Worm (Caenorhabditis elegans) whole organism, late embryonic: ENCODE results near the gene Y37H2A.14.

Source experiments
- C08G9.2 ChIP-seq: sonication (generic microtip); optimal IDR thresholded peaks from 2 replicates; lab custom pipeline; 2016; ENCODE audit warnings: mild to moderate bottlenecking, missing genetic modification characterization, moderate library complexity, missing compliant biosample characterization
- C38D4.7 ChIP-seq: fragments of 200-800 bp; sonication (Bioruptor generic); optimal IDR thresholded peaks from 2 replicates; lab custom pipeline; 2018; ENCODE audit warnings: mild to moderate bottlenecking, missing genetic modification characterization, moderate library complexity, missing compliant biosample characterization
- K02D7.2 ChIP-seq: sonication (generic microtip); optimal IDR thresholded peaks from 2 replicates; lab custom pipeline; 2017; ENCODE audit warnings: mild to moderate bottlenecking, missing genetic modification characterization, missing compliant biosample characterization
- K09A11.1 ChIP-seq: sonication (generic microtip); optimal IDR thresholded peaks from 2 replicates; lab custom pipeline; 2017; ENCODE audit warnings: antibody characterized with exemption, mild to moderate bottlenecking, missing genetic modification characterization, missing compliant biosample characterization; ENCODE audit not compliant: insufficient read depth
- T23F11.4 ChIP-seq: fragments of 200-800 bp; sonication (Bioruptor generic); optimal IDR thresholded peaks from 2 replicates; lab custom pipeline; 2018; ENCODE audit warnings: mild to moderate bottlenecking, missing genetic modification characterization, missing compliant biosample characterization
- ahr-1 ChIP-seq: sonication (generic microtip); optimal IDR thresholded peaks from 2 replicates; lab custom pipeline; 2016; ENCODE audit warnings: missing genetic modification characterization, missing compliant biosample characterization
- ama-1 ChIP-seq: fragments of 150-350 bp; optimal IDR thresholded peaks from 2 replicates; lab custom pipeline; 2014
- ceh-14 ChIP-seq: sonication (generic microtip); optimal IDR thresholded peaks from 2 replicates; lab custom pipeline; 2016; ENCODE audit warnings: missing genotype, missing genetic modification characterization, missing compliant biosample characterization
- ceh-18 ChIP-seq: sonication (generic microtip); optimal IDR thresholded peaks from 2 replicates; lab custom pipeline; 2016; ENCODE audit warnings: missing genetic modification characterization, missing compliant biosample characterization
- ceh-19 ChIP-seq: fragments of 200-800 bp; sonication (Bioruptor generic); optimal IDR thresholded peaks from 2 replicates; lab custom pipeline; 2018; ENCODE audit warnings: mild to moderate bottlenecking, missing genetic modification characterization, missing compliant biosample characterization
- ceh-22 ChIP-seq: sonication (generic microtip); optimal IDR thresholded peaks from 2 replicates; lab custom pipeline; 2017; ENCODE audit warnings: missing biosample characterization, missing genetic modification characterization
- ceh-24 ChIP-seq: sonication (generic microtip); optimal IDR thresholded peaks from 2 replicates; lab custom pipeline; 2016; ENCODE audit warnings: mild to moderate bottlenecking, missing genetic modification characterization, missing compliant biosample characterization
- ceh-30 ChIP-seq: fragments of 150-350 bp; optimal IDR thresholded peaks from 2 replicates; lab custom pipeline; 2014; ENCODE audit warnings: missing biosample characterization, missing genetic modification characterization
- ceh-31 ChIP-seq: sonication (generic microtip); optimal IDR thresholded peaks from 2 replicates; lab custom pipeline; 2016; ENCODE audit warnings: missing genetic modification characterization, missing compliant biosample characterization
- ceh-45 ChIP-seq: fragments of 200-800 bp; sonication (Bioruptor generic); IDR thresholded peaks from 2 replicates; pipeline ENCODE4 v1.3.6; 2022; ENCODE audit warnings: missing genetic modification reagents, missing genetic modification characterization, missing compliant biosample characterization
- ceh-48 ChIP-seq: sonication (generic microtip); optimal IDR thresholded peaks from 2 replicates; lab custom pipeline; 2016; ENCODE audit warnings: missing genetic modification characterization, inconsistent platforms, missing compliant biosample characterization
- dve-1 ChIP-seq: sonication (generic microtip); optimal IDR thresholded peaks from 2 replicates; lab custom pipeline; 2017; ENCODE audit warnings: antibody characterized with exemption, mild to moderate bottlenecking, missing genetic modification characterization, missing compliant biosample characterization
- elt-4 ChIP-seq: sonication (generic microtip); optimal IDR thresholded peaks from 2 replicates; lab custom pipeline; 2016; ENCODE audit warnings: missing genetic modification characterization, missing compliant biosample characterization
- ets-4 ChIP-seq: sonication (generic microtip); optimal IDR thresholded peaks from 2 replicates; lab custom pipeline; 2016; ENCODE audit warnings: missing genetic modification characterization, missing compliant biosample characterization
- fkh-10 ChIP-seq: fragments of 150-350 bp; optimal IDR thresholded peaks from 2 replicates; lab custom pipeline; 2014; ENCODE audit warnings: missing biosample characterization, missing genetic modification reagents, missing genetic modification characterization
- fkh-6 ChIP-seq: sonication (generic microtip); optimal IDR thresholded peaks from 2 replicates; lab custom pipeline; 2016; ENCODE audit warnings: missing genetic modification characterization, missing compliant biosample characterization
- gmeb-2 ChIP-seq: sonication (generic microtip); optimal IDR thresholded peaks from 2 replicates; lab custom pipeline; 2016; ENCODE audit warnings: missing genetic modification characterization, inconsistent platforms, missing compliant biosample characterization
- hlh-13 ChIP-seq: fragments of 200-800 bp; sonication (Bioruptor generic); optimal IDR thresholded peaks from 2 replicates; lab custom pipeline; 2018; ENCODE audit warnings: mild to moderate bottlenecking, missing genetic modification characterization, missing compliant biosample characterization
- hlh-6 ChIP-seq: sonication (generic microtip); optimal IDR thresholded peaks from 2 replicates; lab custom pipeline; 2016; ENCODE audit warnings: missing genotype, missing genetic modification characterization, missing compliant biosample characterization
- hlh-8 ChIP-seq: sonication (generic microtip); optimal IDR thresholded peaks from 2 replicates; lab custom pipeline; 2016; ENCODE audit warnings: missing genotype, missing genetic modification characterization, missing compliant biosample characterization
- lin-11 ChIP-seq: fragments of 200-800 bp; sonication (Bioruptor generic); optimal IDR thresholded peaks from 2 replicates; lab custom pipeline; 2018; ENCODE audit warnings: mild to moderate bottlenecking, missing genetic modification characterization, missing compliant biosample characterization
- madf-2 ChIP-seq: sonication (generic microtip); optimal IDR thresholded peaks from 2 replicates; lab custom pipeline; 2017; ENCODE audit warnings: missing genetic modification characterization, missing compliant biosample characterization
- nfya-1 ChIP-seq: sonication (generic microtip); optimal IDR thresholded peaks from 2 replicates; lab custom pipeline; 2017; ENCODE audit warnings: missing genetic modification characterization, mild to moderate bottlenecking, missing compliant biosample characterization, antibody characterized with exemption, moderate library complexity
- odd-2 ChIP-seq: sonication (generic microtip); optimal IDR thresholded peaks from 2 replicates; lab custom pipeline; 2017; ENCODE audit warnings: antibody characterized with exemption, mild to moderate bottlenecking, missing genetic modification characterization, missing compliant biosample characterization
- pag-3 ChIP-seq: sonication (generic microtip); optimal IDR thresholded peaks from 2 replicates; lab custom pipeline; 2016; ENCODE audit warnings: missing compliant biosample characterization, missing genetic modification characterization, borderline replicate concordance
- pat-9 ChIP-seq: fragments of 200-800 bp; sonication (Bioruptor generic); optimal IDR thresholded peaks from 2 replicates; lab custom pipeline; 2018; ENCODE audit warnings: mild to moderate bottlenecking, missing genetic modification characterization, moderate library complexity, missing compliant biosample characterization
- pha-2 ChIP-seq: sonication (generic microtip); optimal IDR thresholded peaks from 2 replicates; lab custom pipeline; 2017; ENCODE audit warnings: mild to moderate bottlenecking, missing genetic modification characterization, missing compliant biosample characterization
- pqm-1 ChIP-seq: sonication (generic microtip); optimal IDR thresholded peaks from 2 replicates; lab custom pipeline; 2016; ENCODE audit warnings: missing genetic modification characterization, missing compliant biosample characterization
- pros-1 ChIP-seq: fragments of 150-350 bp; optimal IDR thresholded peaks from 2 replicates; lab custom pipeline; 2014; ENCODE audit warnings: missing biosample characterization, missing genetic modification reagents, missing genetic modification characterization
- sox-2 ChIP-seq: fragments of 200-800 bp; sonication (Bioruptor generic); IDR thresholded peaks from 2 replicates; pipeline ENCODE4 v1.3.6; 2022; ENCODE audit warnings: missing genetic modification reagents, missing genetic modification characterization, missing compliant biosample characterization
- sox-4 ChIP-seq: sonication (generic microtip); optimal IDR thresholded peaks from 2 replicates; lab custom pipeline; 2017; ENCODE audit warnings: mild to moderate bottlenecking, missing genetic modification characterization, inconsistent platforms, missing compliant biosample characterization
- syd-9 ChIP-seq: sonication (generic microtip); optimal IDR thresholded peaks from 2 replicates; lab custom pipeline; 2016; ENCODE audit warnings: mild to moderate bottlenecking, missing genetic modification characterization, moderate library complexity, missing compliant biosample characterization
- tbx-2 ChIP-seq: sonication (generic microtip); optimal IDR thresholded peaks from 2 replicates; lab custom pipeline; 2016; ENCODE audit warnings: missing genetic modification characterization, missing compliant biosample characterization
- tbx-7 ChIP-seq: sonication (generic microtip); optimal IDR thresholded peaks from 2 replicates; lab custom pipeline; 2016; ENCODE audit warnings: missing genotype, missing genetic modification characterization, missing compliant biosample characterization
- ttx-3 ChIP-seq: sonication (generic microtip); optimal IDR thresholded peaks from 2 replicates; lab custom pipeline; 2016; ENCODE audit warnings: missing genetic modification reagents, missing genetic modification characterization, missing compliant biosample characterization
- unc-42 ChIP-seq: sonication (generic microtip); optimal IDR thresholded peaks from 2 replicates; lab custom pipeline; 2016; ENCODE audit warnings: missing genotype, missing genetic modification characterization, missing compliant biosample characterization
- unc-86 ChIP-seq: sonication (generic microtip); optimal IDR thresholded peaks from 2 replicates; lab custom pipeline; 2016; ENCODE audit warnings: missing genetic modification characterization, missing compliant biosample characterization
- zip-5 ChIP-seq: sonication (generic microtip); optimal IDR thresholded peaks from 2 replicates; lab custom pipeline; 2016; ENCODE audit warnings: missing genetic modification characterization, missing compliant biosample characterization
- ztf-16 ChIP-seq: sonication (generic microtip); optimal IDR thresholded peaks from 2 replicates; lab custom pipeline; 2017; ENCODE audit warnings: missing genetic modification characterization, missing compliant biosample characterization

Gene Y37H2A.14

ce11 chrV:18143445-18143844 lies at the start of gene Y37H2A.14:
Gene Y37H2A.14, plus strand, starts transcription at chrV:18143745.
- TF ChIP-seq unc-86 (tag; lab: Kevin White, UChicago) (no peak), T23F11.4 (GFP tag; lab: Kevin White, UChicago) (no peak), pag-3 (no peak)

- TF ChIP-seq madf-2 (tag; lab: Kevin White, UChicago) = no peak
- no peak for TF ChIP-seq ets-4
- no peak for TF ChIP-seq ceh-19 (GFP tag; lab: Kevin White, UChicago)
- TF ChIP-seq sox-2 (GFP tag; lab: Robert Waterston, UW) = no peak
- no peak for TF ChIP-seq gmeb-2 (tag; lab: Kevin White, UChicago)
- no peak for TF ChIP-seq unc-42
- TF ChIP-seq pag-3 = no peak
- no peak for TF ChIP-seq ceh-24 (tag; lab: Kevin White, UChicago)
Observed at ce11 chrV:18093941-18094340, 49.6 kb upstream of the Y37H2A.14 start.

- TF ChIP-seq K09A11.1 (tag; lab: Kevin White, UChicago) (no peak), fkh-6 (tag; lab: Kevin White, UChicago) (no peak), fkh-10 (GFP tag; lab: Kevin White, UChicago) (no peak), hlh-13 (GFP tag; lab: Kevin White, UChicago) (no peak), ets-4 (no peak)
Observed at ce11 chrV:18098387-18098786, 45.2 kb upstream of the Y37H2A.14 start, which contains the start of gene par-4. Gene par-4, plus strand, starts transcription at chrV:18098687.

ce11 chrV:18106055-18106454 lies 37.5 kb upstream of the Y37H2A.14 start:
- TF ChIP-seq nfya-1 (tag; lab: Kevin White, UChicago) (no peak), ahr-1 (no peak), C38D4.7 (GFP tag; lab: Kevin White, UChicago) (no peak), ceh-22 (no peak), hlh-8 (no peak), ttx-3 (tag; lab: Kevin White, UChicago) (no peak), ceh-18 (no peak), ceh-30 (no peak), ceh-48 (no peak), unc-86 (tag; lab: Kevin White, UChicago) (no peak), ceh-31 (tag; lab: Kevin White, UChicago) (no peak), hlh-6 (tag; lab: Kevin White, UChicago) (no peak)

ce11 chrV:18107969-18108368 lies 35.6 kb upstream of the Y37H2A.14 start, which contains the start of gene Y37H2A.1:
Gene Y37H2A.1, plus strand, starts transcription at chrV:18108269.
- TF ChIP-seq pha-2 (tag; lab: Kevin White, UChicago) (no peak), pros-1 (no peak), pat-9 (tag; lab: Kevin White, UChicago) (no peak), zip-5 (tag; lab: Kevin White, UChicago) (no peak), tbx-7 (tag; lab: Kevin White, UChicago) (no peak), lin-11 (no peak), fkh-6 (tag; lab: Kevin White, UChicago) (no peak), C08G9.2 (tag; lab: Kevin White, UChicago) (no peak), ceh-14 (tag; lab: Kevin White, UChicago) (no peak), hlh-13 (GFP tag; lab: Kevin White, UChicago) (no peak)

- TF ChIP-seq ceh-31 (tag; lab: Kevin White, UChicago) (no peak), syd-9 (tag; lab: Kevin White, UChicago) (no peak), dve-1 (no peak), hlh-6 (tag; lab: Kevin White, UChicago) (no peak), ceh-45 (GFP tag; lab: Robert Waterston, UW) (no peak), lin-11 (no peak), ztf-16 (tag; lab: Kevin White, UChicago) (no peak), ama-1 (lab: Kevin White, UChicago) (no peak), K09A11.1 (tag; lab: Kevin White, UChicago) (no peak), odd-2 (tag; lab: Kevin White, UChicago) (no peak), elt-4 (no peak), pha-2 (tag; lab: Kevin White, UChicago) (no peak), sox-4 (tag; lab: Kevin White, UChicago) (no peak), pqm-1 (tag; lab: Kevin White, UChicago) (no peak), tbx-7 (tag; lab: Kevin White, UChicago) (no peak), ets-4 (no peak), tbx-2 (tag; lab: Kevin White, UChicago) (no peak), K02D7.2 (no peak)
Observed at ce11 chrV:18109449-18109848, 34.1 kb upstream of the Y37H2A.14 start.
